Fruit fly (Drosophila melanogaster) whole organism, wandering third instar larva: ENCODE data around the gene tacc.

Experiments used
- Abd-B ChIP-seq: fragments of >200 bp; optimal IDR thresholded peaks from 2 replicates; lab custom pipeline; 2017; ENCODE audit warnings: missing biosample characterization, missing genetic modification characterization
- CG9705 ChIP-seq: fragments of 200-800 bp; sonication (Bioruptor generic); optimal IDR thresholded peaks from 2 replicates; lab custom pipeline; 2018; ENCODE audit warnings: missing biosample characterization, mild to moderate bottlenecking, missing genetic modification characterization
- CrebA ChIP-seq: fragments of 200-800 bp; sonication (Bioruptor generic); optimal IDR thresholded peaks from 2 replicates; lab custom pipeline; 2016; ENCODE audit warnings: missing biosample characterization, mild to moderate bottlenecking, missing genetic modification characterization, borderline replicate concordance
- Dfd ChIP-seq: fragments of >200 bp; optimal IDR thresholded peaks from 2 replicates; lab custom pipeline; 2017; ENCODE audit warnings: missing biosample characterization, missing genetic modification characterization
- GATAd ChIP-seq: sonication (Bioruptor generic); optimal IDR thresholded peaks from 2 replicates; lab custom pipeline; 2016; ENCODE audit warnings: missing biosample characterization, missing genetic modification characterization
- Hr83 ChIP-seq: fragments of 200-300 bp; sonication (Bioruptor generic); optimal IDR thresholded peaks from 2 replicates; lab custom pipeline; 2016; ENCODE audit warnings: missing biosample characterization, mild to moderate bottlenecking, missing genetic modification characterization, moderate library complexity; ENCODE audit not compliant: poor library complexity, severe bottlenecking
- Mio ChIP-seq: sonication (Bioruptor generic); optimal IDR thresholded peaks from 2 replicates; lab custom pipeline; 2016; ENCODE audit warnings: missing biosample characterization, missing genetic modification characterization
- dmrt93B ChIP-seq: fragments of 200-800 bp; sonication (Bioruptor generic); optimal IDR thresholded peaks from 2 replicates; lab custom pipeline; 2018; ENCODE audit warnings: missing biosample characterization, mild to moderate bottlenecking, missing genetic modification characterization
- ey ChIP-seq: fragments of 200-800 bp; sonication (Bioruptor generic); optimal IDR thresholded peaks from 2 replicates; lab custom pipeline; 2016; ENCODE audit warnings: missing biosample characterization, missing genetic modification characterization
- h ChIP-seq: fragments of 200-800 bp; sonication (Bioruptor generic); optimal IDR thresholded peaks from 3 replicates; lab custom pipeline; 2016; ENCODE audit warnings: missing biosample characterization, mild to moderate bottlenecking, missing genetic modification characterization
- pan ChIP-seq: fragments of >200 bp; optimal IDR thresholded peaks from 2 replicates; lab custom pipeline; 2017
- psq ChIP-seq: fragments of 200-800 bp; sonication (Bioruptor generic); optimal IDR thresholded peaks from 3 replicates; lab custom pipeline; 2017; ENCODE audit warnings: missing biosample characterization, mild to moderate bottlenecking, missing genetic modification characterization, moderate library complexity
- rgr ChIP-seq: fragments of 200-800 bp; sonication (Bioruptor generic); optimal IDR thresholded peaks from 3 replicates; lab custom pipeline; 2016; ENCODE audit warnings: missing biosample characterization, mild to moderate bottlenecking, missing genetic modification characterization
- sv ChIP-seq: fragments of 200-800 bp; sonication (Bioruptor generic); optimal IDR thresholded peaks from 3 replicates; lab custom pipeline; 2016; ENCODE audit warnings: missing biosample characterization, missing genetic modification characterization

- TF ChIP-seq Hr83 (no peak), CrebA (GFP tag; lab: Kevin White, UChicago) (no peak), Dfd (no peak), psq (GFP tag; lab: Kevin White, UChicago) (no peak), pan (lab: Kevin White, UChicago) (no peak), rgr (GFP tag; lab: Kevin White, UChicago) (no peak), GATAd (GFP tag; lab: Kevin White, UChicago) (no peak), ey (GFP tag; lab: Kevin White, UChicago) (no peak), CG9705 (GFP tag; lab: Kevin White, UChicago) (no peak), sv (GFP tag; lab: Kevin White, UChicago) (no peak), Mio (no peak), Abd-B (GFP tag; lab: Kevin White, UChicago) (no peak), h (GFP tag; lab: Kevin White, UChicago) (no peak), dmrt93B (GFP tag; lab: Kevin White, UChicago) (no peak)
Observed at dm6 chr3R:4717586-4717985, 31.3 kb downstream of the tacc start.
